Worm (Caenorhabditis elegans): ENCODE data around the gene rbm-34.

DNA sequence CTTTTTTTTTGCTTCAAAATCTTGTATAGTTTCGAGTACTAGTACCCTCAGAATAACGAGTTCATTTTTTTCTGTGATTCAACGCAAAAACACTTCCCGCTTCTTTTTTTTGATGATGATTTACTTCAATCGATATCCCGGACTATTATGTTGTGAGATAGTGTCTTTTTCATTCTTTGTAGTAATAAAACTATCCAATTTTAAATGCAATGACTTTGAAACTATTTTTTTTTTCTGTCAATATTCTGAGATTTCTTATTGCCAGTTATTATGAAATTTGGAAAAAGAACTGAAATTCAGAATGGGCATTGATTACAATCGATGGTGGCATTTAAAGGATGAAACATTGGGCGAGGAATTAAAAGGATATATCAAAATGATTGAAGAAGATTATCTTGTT is 20.3 kb downstream of the rbm-34 start, which contains the start of gene M18.3:
- TF ChIP-seq lin-39 (tag; optimal IDR thresholded peaks at IDR 0.05): no peak
- TF ChIP-seq ztf-11 (tag; optimal IDR thresholded peaks at IDR 0.05): no peak

Data from whole organism, L2 larva.